Fruit fly (Drosophila melanogaster) whole organism, embryonic: ENCODE results near the gene dlp.

Source experiments
- Aef1 ChIP-seq: fragments of 200-800 bp; sonication (Bioruptor generic); IDR thresholded peaks from 3 replicates; pipeline ENCODE4 v1.3.6; 2022; ENCODE audit warnings: missing biosample characterization, missing genetic modification characterization
- Bdp1 ChIP-seq: fragments of 200-800 bp; sonication (Bioruptor generic); optimal IDR thresholded peaks from 3 replicates; lab custom pipeline; 2016; ENCODE audit warnings: missing biosample characterization, missing genetic modification characterization
- CG10267 ChIP-seq: fragments of 200-800 bp; sonication (Bioruptor generic); optimal IDR thresholded peaks from 2 replicates; lab custom pipeline; 2018; ENCODE audit warnings: missing biosample characterization, mild to moderate bottlenecking, missing genetic modification characterization, moderate library complexity
- CG10431 ChIP-seq: fragments of 200-800 bp; sonication (Bioruptor generic); optimal IDR thresholded peaks from 3 replicates; lab custom pipeline; 2018; ENCODE audit warnings: missing biosample characterization, mild to moderate bottlenecking, missing genetic modification characterization
- CG10543 ChIP-seq: fragments of 200-800 bp; sonication (Bioruptor generic); optimal IDR thresholded peaks from 3 replicates; lab custom pipeline; 2017; ENCODE audit warnings: missing biosample characterization, mild to moderate bottlenecking, missing genetic modification characterization, moderate library complexity
- CG12236 ChIP-seq: fragments of 200-800 bp; sonication (Bioruptor generic); optimal IDR thresholded peaks from 2 replicates; lab custom pipeline; 2016; ENCODE audit warnings: missing biosample characterization, missing genetic modification characterization
- CG12299 ChIP-seq: fragments of 200-800 bp; sonication (Bioruptor generic); optimal IDR thresholded peaks from 2 replicates; lab custom pipeline; 2018; ENCODE audit warnings: missing biosample characterization, mild to moderate bottlenecking, missing genetic modification characterization
- CG12391 ChIP-seq: fragments of 200-800 bp; sonication (Bioruptor generic); optimal IDR thresholded peaks from 3 replicates; lab custom pipeline; 2018; ENCODE audit warnings: missing biosample characterization, mild to moderate bottlenecking, missing genetic modification characterization, moderate library complexity
- CG12659 ChIP-seq: fragments of 200-800 bp; sonication (Bioruptor generic); optimal IDR thresholded peaks from 3 replicates; lab custom pipeline; 2017; ENCODE audit warnings: mild to moderate bottlenecking, missing biosample characterization, missing genetic modification reagents, missing genetic modification characterization
- CG13287 ChIP-seq: fragments of 200-800 bp; sonication (Bioruptor generic); IDR thresholded peaks from 2 replicates; pipeline ENCODE4 v1.3.6; 2022; ENCODE audit warnings: missing biosample characterization, missing genetic modification characterization; ENCODE audit not compliant: partially characterized antibody
- CG13424 ChIP-seq: fragments of 200-800 bp; sonication (Bioruptor generic); optimal IDR thresholded peaks from 2 replicates; lab custom pipeline; 2019; ENCODE audit warnings: missing biosample characterization, mild to moderate bottlenecking, missing genetic modification characterization, moderate library complexity
- CG13624 ChIP-seq: fragments of 200-800 bp; sonication (Bioruptor generic); optimal IDR thresholded peaks from 2 replicates; lab custom pipeline; 2016; ENCODE audit warnings: missing biosample characterization, missing genetic modification characterization
- CG13894 ChIP-seq: fragments of 200-800 bp; sonication (Bioruptor generic); optimal IDR thresholded peaks from 3 replicates; lab custom pipeline; 2018; ENCODE audit warnings: missing biosample characterization, mild to moderate bottlenecking, missing genetic modification characterization, moderate library complexity
- CG15479 ChIP-seq: fragments of 200-800 bp; sonication (Bioruptor generic); optimal IDR thresholded peaks from 3 replicates; lab custom pipeline; 2019; ENCODE audit warnings: missing biosample characterization, mild to moderate bottlenecking, missing genetic modification characterization, moderate library complexity
- CG1603 ChIP-seq: fragments of 200-800 bp; sonication (Bioruptor generic); optimal IDR thresholded peaks from 2 replicates; lab custom pipeline; 2019; ENCODE audit warnings: missing biosample characterization, mild to moderate bottlenecking, missing genetic modification characterization, moderate library complexity
- CG17829 ChIP-seq: fragments of 200-800 bp; optimal IDR thresholded peaks from 2 replicates; lab custom pipeline; 2019; ENCODE audit warnings: missing biosample characterization, mild to moderate bottlenecking, missing genetic modification characterization, moderate library complexity
- CG18599 ChIP-seq: fragments of 200-800 bp; sonication (Bioruptor generic); optimal IDR thresholded peaks from 3 replicates; lab custom pipeline; 2017; ENCODE audit warnings: missing biosample characterization, missing genetic modification characterization, mild to moderate bottlenecking, moderate library complexity, missing genetic modification reagents
- CG2116 ChIP-seq: fragments of 200-800 bp; sonication (Bioruptor generic); optimal IDR thresholded peaks from 3 replicates; lab custom pipeline; 2018; ENCODE audit warnings: missing biosample characterization, mild to moderate bottlenecking, missing genetic modification characterization
- CG2712 ChIP-seq: fragments of 200-800 bp; optimal IDR thresholded peaks from 3 replicates; lab custom pipeline; 2019; ENCODE audit warnings: missing biosample characterization, mild to moderate bottlenecking, missing genetic modification characterization, moderate library complexity
- CG31365 ChIP-seq: fragments of 200-800 bp; sonication (Bioruptor generic); optimal IDR thresholded peaks from 2 replicates; lab custom pipeline; 2018; ENCODE audit warnings: missing biosample characterization, mild to moderate bottlenecking, missing genetic modification characterization
- CG6791 ChIP-seq: fragments of 200-800 bp; sonication (Bioruptor generic); IDR thresholded peaks from 3 replicates; pipeline ENCODE4 v1.3.6; 2022; ENCODE audit warnings: missing biosample characterization, missing genetic modification characterization; ENCODE audit not compliant: partially characterized antibody
- CG6813 ChIP-seq: fragments of 200-800 bp; sonication (Bioruptor generic); optimal IDR thresholded peaks from 2 replicates; lab custom pipeline; 2017; ENCODE audit warnings: missing biosample characterization, missing genetic modification characterization, mild to moderate bottlenecking, moderate library complexity, missing genetic modification reagents
- CG7987 ChIP-seq: fragments of 200-800 bp; sonication (Bioruptor generic); optimal IDR thresholded peaks from 2 replicates; lab custom pipeline; 2018; ENCODE audit warnings: missing biosample characterization, mild to moderate bottlenecking, missing genetic modification characterization, moderate library complexity
- CG8924 ChIP-seq: fragments of 200-800 bp; optimal IDR thresholded peaks from 3 replicates; lab custom pipeline; 2019; ENCODE audit warnings: missing biosample characterization, mild to moderate bottlenecking, missing genetic modification characterization, moderate library complexity
- Eip74EF ChIP-seq, 2 experiments: fragments of 200-800 bp in 1 of 2; fragments of >200 bp in 1 of 2; sonication (Bioruptor generic) in 1 of 2; optimal IDR thresholded peaks; 2 replicates each; lab custom pipeline; 2017 to 2019; ENCODE audit warnings: missing biosample characterization in 2 of 2, missing genetic modification characterization in 2 of 2, mild to moderate bottlenecking in 1 of 2, moderate library complexity in 1 of 2
- GATAe ChIP-seq: fragments of 200-800 bp; sonication (Bioruptor generic); conservative IDR thresholded peaks from 2 replicates; pipeline ENCODE4 v1.3.6; 2022; ENCODE audit warnings: missing biosample characterization, missing genetic modification characterization
- H15 ChIP-seq: fragments of 200-800 bp; sonication (Bioruptor generic); IDR thresholded peaks from 3 replicates; pipeline ENCODE4 v1.3.6; 2022; ENCODE audit warnings: missing biosample characterization, missing genetic modification characterization
- Lhr ChIP-seq: fragments of 200-800 bp; sonication (Bioruptor generic); optimal IDR thresholded peaks from 3 replicates; lab custom pipeline; 2017; ENCODE audit warnings: mild to moderate bottlenecking, missing biosample characterization, missing genetic modification reagents, missing genetic modification characterization
- MESR4 ChIP-seq: fragments of 200-800 bp; sonication (Bioruptor generic); optimal IDR thresholded peaks from 2 replicates; lab custom pipeline; 2018; ENCODE audit warnings: missing biosample characterization, mild to moderate bottlenecking, missing genetic modification characterization, moderate library complexity
- Oaz ChIP-seq: fragments of 200-800 bp; sonication (Bioruptor generic); IDR thresholded peaks from 2 replicates; pipeline ENCODE4 v1.3.6; 2022; ENCODE audit warnings: missing biosample characterization, missing genetic modification characterization
- PHDP ChIP-seq: fragments of 200-800 bp; sonication (Bioruptor generic); optimal IDR thresholded peaks from 3 replicates; lab custom pipeline; 2018; ENCODE audit warnings: missing biosample characterization, mild to moderate bottlenecking, missing genetic modification characterization, moderate library complexity
- Rfx ChIP-seq: fragments of 200-800 bp; sonication (Bioruptor generic); IDR thresholded peaks from 2 replicates; pipeline ENCODE4 v1.3.6; 2022; ENCODE audit warnings: missing biosample characterization, missing genetic modification characterization
- amos ChIP-seq: fragments of 200-800 bp; sonication (Bioruptor generic); IDR thresholded peaks from 2 replicates; pipeline ENCODE4 v1.3.6; 2022; ENCODE audit warnings: missing biosample characterization, missing genetic modification characterization; ENCODE audit not compliant: partially characterized antibody
- bbx ChIP-seq: fragments of 200-800 bp; sonication (Bioruptor generic); IDR thresholded peaks from 2 replicates; pipeline ENCODE4 v1.3.6; 2022; ENCODE audit warnings: missing biosample characterization, missing genetic modification characterization; ENCODE audit not compliant: partially characterized antibody
- chm ChIP-seq: fragments of 200-800 bp; sonication (Bioruptor generic); IDR thresholded peaks from 2 replicates; pipeline ENCODE4 v1.3.6; 2022; ENCODE audit warnings: missing biosample characterization, missing genetic modification characterization
- dmrt99B ChIP-seq: fragments of 200-800 bp; sonication (Bioruptor generic); optimal IDR thresholded peaks from 2 replicates; lab custom pipeline; 2018; ENCODE audit warnings: missing biosample characterization, mild to moderate bottlenecking, missing genetic modification characterization, moderate library complexity
- exex ChIP-seq: fragments of 200-800 bp; sonication (Bioruptor generic); optimal IDR thresholded peaks from 4 replicates; lab custom pipeline; 2018; ENCODE audit warnings: missing biosample characterization, mild to moderate bottlenecking, missing genetic modification characterization, moderate library complexity
- ftz-f1 ChIP-seq: fragments of 200-800 bp; sonication (Bioruptor generic); optimal IDR thresholded peaks from 2 replicates; lab custom pipeline; 2016; ENCODE audit warnings: missing biosample characterization, missing genetic modification characterization
- fu2 ChIP-seq: fragments of 200-800 bp; sonication (Bioruptor generic); optimal IDR thresholded peaks from 2 replicates; lab custom pipeline; 2016; ENCODE audit warnings: missing biosample characterization, missing genetic modification characterization
- hb ChIP-seq: fragments of 200-800 bp; sonication (Bioruptor generic); IDR thresholded peaks from 3 replicates; pipeline ENCODE4 v1.3.6; 2022; ENCODE audit warnings: missing biosample characterization, missing genetic modification characterization; ENCODE audit not compliant: partially characterized antibody
- knrl ChIP-seq: fragments of 200-800 bp; sonication (Bioruptor generic); IDR thresholded peaks from 3 replicates; pipeline ENCODE4 v1.3.6; 2022; ENCODE audit warnings: missing biosample characterization, missing genetic modification characterization; ENCODE audit not compliant: partially characterized antibody
- nom ChIP-seq: fragments of 200-800 bp; sonication (Bioruptor generic); optimal IDR thresholded peaks from 2 replicates; lab custom pipeline; 2017; ENCODE audit warnings: missing biosample characterization, missing genetic modification characterization, mild to moderate bottlenecking, moderate library complexity, missing genetic modification reagents
- pros ChIP-seq: fragments of 200-800 bp; sonication (Bioruptor generic); optimal IDR thresholded peaks from 3 replicates; lab custom pipeline; 2019; ENCODE audit warnings: missing biosample characterization, mild to moderate bottlenecking, missing genetic modification characterization, moderate library complexity
- trem ChIP-seq: fragments of 200-800 bp; optimal IDR thresholded peaks from 3 replicates; lab custom pipeline; 2019; ENCODE audit warnings: missing biosample characterization, mild to moderate bottlenecking, missing genetic modification characterization, moderate library complexity
- ttk ChIP-seq: fragments of 200-800 bp; sonication (Bioruptor generic); IDR thresholded peaks from 2 replicates; pipeline ENCODE4 v2.1.2; 2022; ENCODE audit warnings: missing biosample characterization, missing genetic modification characterization
- tup ChIP-seq: fragments of 200-800 bp; sonication (Bioruptor generic); optimal IDR thresholded peaks from 2 replicates; lab custom pipeline; 2016; ENCODE audit warnings: missing biosample characterization, mild to moderate bottlenecking, missing genetic modification characterization, moderate library complexity
- zf30C ChIP-seq: fragments of 200-800 bp; sonication (Bioruptor generic); optimal IDR thresholded peaks from 3 replicates; lab custom pipeline; 2018; ENCODE audit warnings: missing biosample characterization, mild to moderate bottlenecking, missing genetic modification characterization

The dlp gene

dm6 chr3L:14673740-14674463 lies 41.5 kb downstream of the dlp start (continued):
- TF ChIP-seq CG13624 (peak; percentile 11), CG6791 (GFP tag; lab: Robert Waterston, UW) (peak; percentile 96), MESR4 (GFP tag; lab: Kevin White, UChicago) (no peak), dmrt99B (tag; lab: Kevin White, UChicago) (no peak), CG10543 (GFP tag; lab: Kevin White, UChicago) (no peak), ttk (GFP tag; lab: Robert Waterston, UW) (no peak), H15 (GFP tag; lab: Robert Waterston, UW) (no peak), CG15479 (GFP tag; lab: Kevin White, UChicago) (no peak), ftz-f1 (peak; percentile 3), CG6813 (no peak), CG8924 (tag; lab: Kevin White, UChicago) (no peak), exex (tag; lab: Kevin White, UChicago) (no peak), pros (GFP tag; lab: Kevin White, UChicago) (no peak), CG13424 (tag; lab: Kevin White, UChicago) (no peak), Eip74EF (GFP tag; optimal IDR thresholded peaks at IDR 0.05; lab: Kevin White, UChicago) (peak in 1 of 2 experiments; percentile 79), Lhr (peak; percentile 1), GATAe (GFP tag; lab: Robert Waterston, UW) (no peak), nom (GFP tag; lab: Kevin White, UChicago) (peak; percentile 17), CG2116 (GFP tag; lab: Kevin White, UChicago) (no peak), amos (peak; percentile 84), chm (GFP tag; lab: Robert Waterston, UW) (no peak), CG17829 (tag; lab: Kevin White, UChicago) (peak; percentile 58), CG13287 (GFP tag; lab: Robert Waterston, UW) (peak; percentile 67; the same call in 1 of the 2 replicates), knrl (peak; percentile 71), CG13894 (tag; lab: Kevin White, UChicago) (peak; percentile 57), Oaz (GFP tag; lab: Robert Waterston, UW) (no peak), CG18599 (no peak), Bdp1 (GFP tag; lab: Kevin White, UChicago) (peak; percentile 100), CG10267 (peak; percentile 31), PHDP (tag; lab: Kevin White, UChicago) (no peak), CG12391 (tag; lab: Kevin White, UChicago) (peak; percentile 32), trem (tag; lab: Kevin White, UChicago) (peak; percentile 22), CG31365 (tag; lab: Kevin White, UChicago) (peak; percentile 100), CG12299 (tag; lab: Kevin White, UChicago) (no peak), CG2712 (peak; percentile 37), CG1603 (peak; percentile 5), CG7987 (GFP tag; lab: Kevin White, UChicago) (no peak), Rfx (GFP tag; lab: Robert Waterston, UW) (no peak), Aef1 (GFP tag; lab: Robert Waterston, UW) (no peak), tup (GFP tag; lab: Kevin White, UChicago) (no peak), fu2 (GFP tag; lab: Kevin White, UChicago) (no peak), CG10431 (no peak), hb (peak; percentile 72; the same call in 2 of the 3 replicates), CG12236 (GFP tag; lab: Kevin White, UChicago) (no peak), zf30C (GFP tag; lab: Kevin White, UChicago) (no peak), CG12659 (GFP tag; lab: Kevin White, UChicago) (no peak), bbx (GFP tag; lab: Robert Waterston, UW) (peak; percentile 91)
